Worm (Caenorhabditis elegans) whole organism, young adult: Measurements from ENCODE around the gene srg-60.

Source experiments
- B0019.2 ChIP-seq: fragments of 200-800 bp; sonication (Bioruptor generic); conservative IDR thresholded peaks from 2 replicates; pipeline ENCODE4 v1.3.6; 2022; ENCODE audit warnings: missing genetic modification reagents, missing genetic modification characterization, missing compliant biosample characterization
- B0261.1 ChIP-seq: sonication (generic microtip); optimal IDR thresholded peaks from 2 replicates; lab custom pipeline; 2016; ENCODE audit warnings: mild to moderate bottlenecking, missing genetic modification characterization, moderate library complexity, missing compliant biosample characterization
- C17E4.6 ChIP-seq: fragments of 200-800 bp; sonication (Bioruptor generic); IDR thresholded peaks from 2 replicates; pipeline ENCODE4 v1.3.6; 2022; ENCODE audit warnings: missing genetic modification reagents, missing genetic modification characterization, missing compliant biosample characterization
- F23B12.7 ChIP-seq: sonication (generic microtip); optimal IDR thresholded peaks from 2 replicates; lab custom pipeline; 2017; ENCODE audit warnings: missing genetic modification characterization, mild to moderate bottlenecking, missing compliant biosample characterization, antibody characterized with exemption, moderate library complexity; ENCODE audit not compliant: insufficient read depth
- F33H1.4 ChIP-seq: fragments of 200-800 bp; sonication (Bioruptor generic); IDR thresholded peaks from 2 replicates; pipeline ENCODE4 v1.3.6; 2022; ENCODE audit warnings: missing genetic modification reagents, missing genetic modification characterization, missing compliant biosample characterization
- F37B4.10 ChIP-seq: fragments of 200-800 bp; sonication (Bioruptor generic); IDR thresholded peaks from 2 replicates; pipeline ENCODE4 v1.3.6; 2022; ENCODE audit warnings: missing genetic modification characterization, missing compliant biosample characterization
- K11D2.4 ChIP-seq: fragments of 200-800 bp; sonication (Bioruptor generic); IDR thresholded peaks from 2 replicates; pipeline ENCODE4 v1.3.6; 2022; ENCODE audit warnings: missing genetic modification reagents, missing genetic modification characterization, missing compliant biosample characterization
- Y56A3A.18 ChIP-seq: fragments of 200-800 bp; sonication (Bioruptor generic); IDR thresholded peaks from 2 replicates; pipeline ENCODE4 v1.3.6; 2022; ENCODE audit warnings: missing genetic modification reagents, missing genetic modification characterization, missing compliant biosample characterization
- ama-1 ChIP-seq, 3 experiments: fragments of 150-350 bp in 1 of 3; sonication (generic microtip) in 2 of 3; optimal IDR thresholded peaks; 2 replicates each; lab custom pipeline; 2014 to 2018; ENCODE audit warnings: missing biosample characterization in 2 of 3, missing genetic modification characterization in 2 of 3, missing genetic modification reagents in 2 of 3
- aptf-3 ChIP-seq: fragments of 200-800 bp; sonication (Bioruptor generic); IDR thresholded peaks from 2 replicates; pipeline ENCODE4 v1.3.6; 2022; ENCODE audit warnings: missing genetic modification characterization, missing compliant biosample characterization
- atf-7 ChIP-seq: sonication (generic microtip); optimal IDR thresholded peaks from 2 replicates; lab custom pipeline; 2017; ENCODE audit warnings: mild to moderate bottlenecking, missing genetic modification characterization, missing compliant biosample characterization
- attf-3 ChIP-seq: fragments of 200-800 bp; sonication (Bioruptor generic); conservative IDR thresholded peaks from 2 replicates; pipeline ENCODE4 v1.3.6; 2022; ENCODE audit warnings: missing genetic modification reagents, missing genetic modification characterization, missing compliant biosample characterization
- attf-5 ChIP-seq: fragments of 200-800 bp; sonication (Bioruptor generic); optimal IDR thresholded peaks from 2 replicates; lab custom pipeline; 2018; ENCODE audit warnings: mild to moderate bottlenecking, missing genetic modification characterization, missing compliant biosample characterization
- attf-6 ChIP-seq: fragments of 200-800 bp; sonication (Bioruptor generic); IDR thresholded peaks from 2 replicates; pipeline ENCODE4 v1.3.6; 2022; ENCODE audit warnings: missing genetic modification reagents, missing genetic modification characterization, missing compliant biosample characterization
- ccch-3 ChIP-seq: fragments of 200-800 bp; sonication (Bioruptor generic); optimal IDR thresholded peaks from 2 replicates; lab custom pipeline; 2018; ENCODE audit warnings: mild to moderate bottlenecking, missing genetic modification characterization, missing compliant biosample characterization
- cebp-2 ChIP-seq: fragments of 200-800 bp; sonication (Bioruptor generic); IDR thresholded peaks from 2 replicates; pipeline ENCODE4 v1.3.6; 2022; ENCODE audit warnings: missing genetic modification characterization, missing compliant biosample characterization
- ceh-27 ChIP-seq: fragments of 200-800 bp; sonication (Bioruptor generic); optimal IDR thresholded peaks from 2 replicates; lab custom pipeline; 2018; ENCODE audit warnings: mild to moderate bottlenecking, missing genetic modification characterization, moderate library complexity, missing compliant biosample characterization
- ceh-79 ChIP-seq: sonication (generic microtip); optimal IDR thresholded peaks from 2 replicates; lab custom pipeline; 2017; ENCODE audit warnings: mild to moderate bottlenecking, missing genetic modification characterization, missing compliant biosample characterization
- chd-7 ChIP-seq: sonication (generic microtip); optimal IDR thresholded peaks from 2 replicates; lab custom pipeline; 2016; ENCODE audit warnings: mild to moderate bottlenecking, missing genetic modification characterization, moderate library complexity, missing compliant biosample characterization
- dpff-1 ChIP-seq: sonication (generic microtip); optimal IDR thresholded peaks from 2 replicates; lab custom pipeline; 2017; ENCODE audit warnings: mild to moderate bottlenecking, missing genetic modification characterization, missing compliant biosample characterization
- dpl-1 ChIP-seq: fragments of 150-350 bp; optimal IDR thresholded peaks from 2 replicates; lab custom pipeline; 2014; ENCODE audit warnings: missing biosample characterization, missing genetic modification reagents, missing genetic modification characterization
- egl-18 ChIP-seq: fragments of 200-800 bp; sonication (Bioruptor generic); IDR thresholded peaks from 2 replicates; pipeline ENCODE4 v1.3.6; 2022; ENCODE audit warnings: missing genetic modification reagents, missing genetic modification characterization, missing compliant biosample characterization
- egl-44 ChIP-seq: fragments of 200-800 bp; sonication (Bioruptor generic); IDR thresholded peaks from 2 replicates; pipeline ENCODE4 v1.3.6; 2022; ENCODE audit warnings: missing genetic modification reagents, missing genetic modification characterization, missing compliant biosample characterization
- egrh-3 ChIP-seq: fragments of 200-800 bp; sonication (Bioruptor generic); IDR thresholded peaks from 2 replicates; pipeline ENCODE4 v1.3.6; 2022; ENCODE audit warnings: missing genetic modification reagents, missing genetic modification characterization, missing compliant biosample characterization
- fkh-3 ChIP-seq: sonication (generic microtip); optimal IDR thresholded peaks from 2 replicates; lab custom pipeline; 2016; ENCODE audit warnings: mild to moderate bottlenecking, missing genetic modification characterization, missing compliant biosample characterization
- him-1 ChIP-seq: sonication (generic microtip); optimal IDR thresholded peaks from 2 replicates; lab custom pipeline; 2016; ENCODE audit warnings: missing genotype, missing genetic modification reagents, missing genetic modification characterization, missing compliant biosample characterization
- hmg-1.2 ChIP-seq: fragments of 200-800 bp; sonication (Bioruptor generic); IDR thresholded peaks from 2 replicates; pipeline ENCODE4 v1.3.6; 2022; ENCODE audit warnings: missing genetic modification reagents, missing genetic modification characterization, missing compliant biosample characterization
- hsf-1 ChIP-seq: fragments of 200-800 bp; sonication (Bioruptor generic); IDR thresholded peaks from 2 replicates; pipeline ENCODE4 v1.3.6; 2022; ENCODE audit warnings: missing genetic modification reagents, missing genetic modification characterization, missing compliant biosample characterization
- lin-26 ChIP-seq: fragments of 200-800 bp; sonication (Bioruptor generic); IDR thresholded peaks from 2 replicates; pipeline ENCODE4 v1.3.6; 2022; ENCODE audit warnings: missing genetic modification reagents, missing genetic modification characterization, missing compliant biosample characterization
- lin-35 ChIP-seq, 3 experiments: fragments of 150-350 bp in 2 of 3; sonication (generic microtip) in 1 of 3; optimal IDR thresholded peaks; 2 replicates each; lab custom pipeline; 2014 to 2018; ENCODE audit warnings: missing biosample characterization in 3 of 3, missing genetic modification characterization in 3 of 3, missing genetic modification reagents in 3 of 3
- mel-28 ChIP-seq: sonication (generic microtip); optimal IDR thresholded peaks from 2 replicates; lab custom pipeline; 2016; ENCODE audit warnings: borderline replicate concordance, mild to moderate bottlenecking, missing genetic modification characterization, missing compliant biosample characterization
- mes-4 ChIP-seq: sonication (generic microtip); optimal IDR thresholded peaks from 2 replicates; lab custom pipeline; 2016; ENCODE audit warnings: missing genotype, missing genetic modification characterization, missing compliant biosample characterization
- mxl-1 ChIP-seq: sonication (generic microtip); optimal IDR thresholded peaks from 2 replicates; lab custom pipeline; 2016; ENCODE audit warnings: missing genetic modification characterization, missing compliant biosample characterization
- nhr-90 ChIP-seq: sonication (generic microtip); optimal IDR thresholded peaks from 2 replicates; lab custom pipeline; 2016; ENCODE audit warnings: missing genotype, mild to moderate bottlenecking, missing genetic modification characterization, missing compliant biosample characterization
- rec-8 ChIP-seq, 2 experiments: sonication (generic microtip); optimal IDR thresholded peaks; 2 replicates each; lab custom pipeline; 2016; ENCODE audit warnings: mild to moderate bottlenecking in 2 of 2, missing genetic modification characterization in 2 of 2, missing genetic modification reagents in 2 of 2, missing genotype in 2 of 2, missing biosample characterization in 1 of 2, missing compliant biosample characterization in 1 of 2, moderate library complexity in 1 of 2
- repo-1 ChIP-seq: sonication (generic microtip); optimal IDR thresholded peaks from 2 replicates; lab custom pipeline; 2017; ENCODE audit warnings: mild to moderate bottlenecking, missing genetic modification characterization, missing compliant biosample characterization
- sdz-38 ChIP-seq: sonication (generic microtip); optimal IDR thresholded peaks from 2 replicates; lab custom pipeline; 2016; ENCODE audit warnings: missing genotype, missing genetic modification characterization, missing compliant biosample characterization
- sea-2 ChIP-seq: fragments of 200-800 bp; sonication (Bioruptor generic); IDR thresholded peaks from 2 replicates; pipeline ENCODE4 v1.3.6; 2022; ENCODE audit warnings: missing genetic modification characterization, missing compliant biosample characterization
- snpc-1.1 ChIP-seq: sonication (generic microtip); optimal IDR thresholded peaks from 2 replicates; lab custom pipeline; 2017; ENCODE audit warnings: missing genetic modification characterization, mild to moderate bottlenecking, missing compliant biosample characterization, antibody characterized with exemption, moderate library complexity, missing genotype, missing genetic modification reagents; ENCODE audit not compliant: insufficient read depth
- snpc-4 ChIP-seq, 5 experiments: fragments of 150-350 bp in 1 of 5; sonication (generic microtip) in 4 of 5; optimal IDR thresholded peaks; 2 replicates each; lab custom pipeline; 2014 to 2018; ENCODE audit warnings: missing genetic modification characterization in 5 of 5, missing biosample characterization in 3 of 5, antibody characterized with exemption in 2 of 5, mild to moderate bottlenecking in 2 of 5, missing compliant biosample characterization in 2 of 5, missing genotype in 2 of 5, moderate library complexity in 2 of 5, missing genetic modification reagents in 1 of 5
- somi-1 ChIP-seq: fragments of 200-800 bp; sonication (Bioruptor generic); optimal IDR thresholded peaks from 2 replicates; lab custom pipeline; 2018; ENCODE audit warnings: mild to moderate bottlenecking, missing genetic modification characterization, missing compliant biosample characterization
- tbx-9 ChIP-seq: sonication (generic microtip); optimal IDR thresholded peaks from 2 replicates; lab custom pipeline; 2016; ENCODE audit warnings: borderline replicate concordance, missing genetic modification characterization, inconsistent platforms, missing compliant biosample characterization
- unc-62 ChIP-seq: fragments of 150-350 bp; optimal IDR thresholded peaks from 2 replicates; lab custom pipeline; 2014; ENCODE audit warnings: missing biosample characterization, missing genetic modification reagents, missing genetic modification characterization
- zim-3 ChIP-seq: sonication (generic microtip); optimal IDR thresholded peaks from 2 replicates; lab custom pipeline; 2017; ENCODE audit warnings: mild to moderate bottlenecking, missing genetic modification characterization, moderate library complexity, missing compliant biosample characterization
- ztf-22 ChIP-seq: fragments of 200-800 bp; sonication (Bioruptor generic); optimal IDR thresholded peaks from 2 replicates; lab custom pipeline; 2018; ENCODE audit warnings: mild to moderate bottlenecking, missing genetic modification characterization, moderate library complexity, missing compliant biosample characterization

The srg-60 gene

ce11 chrV:2742298-2742697 is 19.8 kb upstream of the srg-60 start, which contains the start of gene srg-62:
TSS of gene srg-62 (minus strand) at chrV:2742398.
- no peak for TF ChIP-seq rec-8 (tag; optimal IDR thresholded peaks at IDR 0.05; lab: Kevin White, UChicago)
- no peak for TF ChIP-seq F37B4.10 (GFP tag; lab: Robert Waterston, UW)
- no peak for TF ChIP-seq cebp-2 (GFP tag; lab: Robert Waterston, UW)
- no peak for TF ChIP-seq Y56A3A.18 (GFP tag; lab: Robert Waterston, UW)
- no peak for TF ChIP-seq tbx-9 (tag; lab: Kevin White, UChicago)
- no peak for TF ChIP-seq dpff-1
- no peak for TF ChIP-seq atf-7
- no peak for TF ChIP-seq somi-1 (GFP tag; lab: Kevin White, UChicago)
- no peak for TF ChIP-seq mel-28 (tag; lab: Kevin White, UChicago)
- TF ChIP-seq him-1 (tag; lab: Kevin White, UChicago): no peak
- TF ChIP-seq nhr-90 (tag; lab: Kevin White, UChicago): no peak

- TF ChIP-seq ccch-3: no peak
- TF ChIP-seq hsf-1 (GFP tag; lab: Robert Waterston, UW): no peak
- TF ChIP-seq K11D2.4 (GFP tag; lab: Robert Waterston, UW): no peak
- TF ChIP-seq attf-3 (GFP tag; lab: Robert Waterston, UW): no peak
- no peak for TF ChIP-seq hmg-1.2 (GFP tag; lab: Robert Waterston, UW)
- no peak for TF ChIP-seq dpl-1
- TF ChIP-seq sdz-38 (tag; lab: Kevin White, UChicago): no peak
- no peak for TF ChIP-seq ceh-79 (tag; lab: Kevin White, UChicago)
- TF ChIP-seq attf-5 (GFP tag; lab: Kevin White, UChicago): no peak
- TF ChIP-seq zim-3: no peak
- no peak for TF ChIP-seq C17E4.6 (GFP tag; lab: Robert Waterston, UW)
- TF ChIP-seq Y56A3A.18 (GFP tag; lab: Robert Waterston, UW): no peak
- no peak for TF ChIP-seq egl-18
- TF ChIP-seq aptf-3 (GFP tag; lab: Robert Waterston, UW): no peak
- TF ChIP-seq attf-6 (GFP tag; lab: Robert Waterston, UW): no peak
- TF ChIP-seq B0019.2 (GFP tag; lab: Robert Waterston, UW): no peak
- TF ChIP-seq mes-4 (tag; lab: Kevin White, UChicago): no peak
- no peak for TF ChIP-seq fkh-3 (tag; lab: Kevin White, UChicago)
- TF ChIP-seq egl-44 (GFP tag; lab: Robert Waterston, UW): no peak
- TF ChIP-seq mxl-1 (tag; lab: Kevin White, UChicago): no peak
Measured at ce11 chrV:2740228-2740627, 17.8 kb upstream of the srg-60 start, which contains the start of gene srg-61. TSS of gene srg-61 (minus strand) at chrV:2740328.

ce11 chrV:2739607-2740006 is 17.2 kb upstream of the srg-60 start:
- TF ChIP-seq ama-1 (optimal IDR thresholded peaks at IDR 0.05; lab: Kevin White, UChicago): no peak
- TF ChIP-seq ama-1 (GFP tag; optimal IDR thresholded peaks at IDR 0.05; lab: Kevin White, UChicago): no peak
- TF ChIP-seq fkh-3 (tag; lab: Kevin White, UChicago): no peak
- no peak for TF ChIP-seq sea-2 (GFP tag; lab: Robert Waterston, UW)
- TF ChIP-seq B0261.1 (tag; lab: Kevin White, UChicago): no peak
- TF ChIP-seq cebp-2 (GFP tag; lab: Robert Waterston, UW): no peak
- no peak for TF ChIP-seq mel-28 (tag; lab: Kevin White, UChicago)
- TF ChIP-seq F23B12.7 (tag; lab: Kevin White, UChicago): no peak
- no peak for TF ChIP-seq repo-1
- no peak for TF ChIP-seq F33H1.4 (GFP tag; lab: Robert Waterston, UW)
- TF ChIP-seq atf-7: no peak
- TF ChIP-seq attf-5 (GFP tag; lab: Kevin White, UChicago): no peak
- no peak for TF ChIP-seq ceh-27 (GFP tag; lab: Kevin White, UChicago)
- TF ChIP-seq snpc-4 (GFP tag; optimal IDR thresholded peaks at IDR 0.05; lab: Kevin White, UChicago): peak; percentile 80
- peak in 3 of 4 experiments; percentile 83 to 93 (median 92) for TF ChIP-seq snpc-4 (tag; optimal IDR thresholded peaks at IDR 0.05; lab: Kevin White, UChicago)
- TF ChIP-seq snpc-1.1 (tag; lab: Kevin White, UChicago): peak; percentile 82
- TF ChIP-seq lin-26: peak; percentile 56; the same call in 1 of the 2 replicates
- no peak for TF ChIP-seq dpff-1
- TF ChIP-seq ztf-22 (GFP tag; lab: Kevin White, UChicago): no peak
- TF ChIP-seq chd-7 (tag; lab: Kevin White, UChicago): no peak
- peak; percentile 37; the same call in 1 of the 2 replicates for TF ChIP-seq egrh-3 (GFP tag; lab: Robert Waterston, UW)
- TF ChIP-seq lin-35 (GFP tag; optimal IDR thresholded peaks at IDR 0.05; lab: Kevin White, UChicago): no peak
- no peak for TF ChIP-seq unc-62
